Fruit fly (Drosophila melanogaster): ENCODE results near the gene Cpr72Eb.

The Cpr72Eb gene

DNA sequence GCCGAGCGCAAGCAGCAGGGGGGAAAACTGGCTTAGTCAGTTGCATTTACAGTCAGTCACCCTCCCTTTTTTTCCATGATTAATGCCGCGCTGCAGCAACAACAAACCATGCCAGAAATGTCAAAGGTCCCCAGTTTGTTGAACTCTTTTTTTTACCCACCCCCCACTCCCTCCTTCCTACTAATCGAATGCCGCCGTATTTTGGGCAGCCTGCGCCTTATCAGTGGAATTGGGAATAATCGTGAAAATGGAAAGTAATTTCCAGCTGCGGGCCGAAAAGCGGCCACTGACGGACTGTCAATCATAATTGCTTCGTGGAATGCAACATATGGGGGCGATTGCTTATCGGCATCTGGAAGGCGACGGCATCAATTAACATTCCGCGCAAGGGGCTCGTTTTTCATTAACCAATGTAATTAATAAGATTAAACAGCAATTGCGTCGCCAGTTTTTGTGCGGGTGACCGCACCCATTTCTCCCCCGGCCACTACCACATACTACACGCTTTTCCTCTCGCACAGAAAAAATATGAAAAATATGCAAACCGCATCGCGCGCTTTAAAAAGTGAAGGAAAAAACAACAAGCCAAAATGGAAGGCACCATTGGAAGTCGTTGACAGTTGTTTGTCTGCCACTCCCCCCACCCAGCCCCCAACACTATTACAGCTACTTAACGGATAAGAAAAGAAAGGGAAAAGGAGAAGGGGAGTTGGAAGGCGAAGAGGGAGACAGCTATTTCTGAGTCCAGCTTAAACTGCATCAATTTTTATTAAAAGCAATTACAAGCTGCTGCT is 44.9 kb downstream of the Cpr72Eb start (continued):
- TF ChIP-seq sqz (GFP tag; optimal IDR thresholded peaks at IDR 0.05) (peak; percentile 89), Hr78 (GFP tag; optimal IDR thresholded peaks at IDR 0.05) (peak in 1 of 2 experiments; percentile 98), chinmo (GFP tag; IDR thresholded peaks at IDR 0.05; ENCODE audit: partially characterized antibody) (no peak), Sry-β (GFP tag; optimal IDR thresholded peaks at IDR 0.05) (no peak), hbn (GFP tag; IDR thresholded peaks at IDR 0.05; ENCODE audit: partially characterized antibody) (no peak), CG17328 (GFP tag; IDR thresholded peaks at IDR 0.05) (peak; percentile 3; the same call in 1 of the 2 replicates), MTF-1 (GFP tag; optimal IDR thresholded peaks at IDR 0.05; ENCODE audit: borderline replicate concordance) (no peak), dan (GFP tag; IDR thresholded peaks at IDR 0.05) (no peak), Spps (tag; optimal IDR thresholded peaks at IDR 0.05) (no peak), salm (tag; optimal IDR thresholded peaks at IDR 0.05) (peak; percentile 26), CG6854 (GFP tag; optimal IDR thresholded peaks at IDR 0.05) (no peak), grn (GFP tag; optimal IDR thresholded peaks at IDR 0.05) (peak; percentile 25), CG15514 (GFP tag; optimal IDR thresholded peaks at IDR 0.05) (no peak), CG17802 (tag; optimal IDR thresholded peaks at IDR 0.05) (no peak)

- TF ChIP-seq CG2199 (GFP tag; IDR thresholded peaks at IDR 0.05) (no peak), CG3995 (GFP tag; optimal IDR thresholded peaks at IDR 0.05) (no peak), CG13123 (GFP tag; optimal IDR thresholded peaks at IDR 0.05) (no peak), ci (GFP tag; IDR thresholded peaks at IDR 0.05) (0 out of 3 replicates have a peak, but pooled peaks have one; percentile 5), CG6791 (GFP tag; IDR thresholded peaks at IDR 0.05; ENCODE audit: partially characterized antibody) (0 out of 3 replicates have a peak, but pooled peaks have one; percentile 7), Neu2 (GFP tag; optimal IDR thresholded peaks at IDR 0.05; ENCODE audit: borderline replicate concordance) (no peak), sqz (GFP tag; optimal IDR thresholded peaks at IDR 0.05) (peak; percentile 31), nerfin-1 (tag; optimal IDR thresholded peaks at IDR 0.05) (no peak), ewg (GFP tag; optimal IDR thresholded peaks at IDR 0.05) (peak; percentile 94), Med (GFP tag) (peak; percentile 78), CG11093 (GFP tag; IDR thresholded peaks at IDR 0.05) (no peak), pho (GFP tag; optimal IDR thresholded peaks at IDR 0.05) (no peak), ab (GFP tag; optimal IDR thresholded peaks at IDR 0.05) (no peak), CG14965 (GFP tag; optimal IDR thresholded peaks at IDR 0.05; ENCODE audit: borderline replicate concordance) (no peak), peb (GFP tag; IDR thresholded peaks at IDR 0.05) (no peak), sd (tag; optimal IDR thresholded peaks at IDR 0.05) (peak; percentile 3), Dip3 (GFP tag; optimal IDR thresholded peaks at IDR 0.05) (no peak), Ets97D (GFP tag; optimal IDR thresholded peaks at IDR 0.05) (no peak), Dip2 (GFP tag; IDR thresholded peaks at IDR 0.05) (no peak), Bgb (GFP tag; IDR thresholded peaks at IDR 0.05; ENCODE audit: partially characterized antibody) (peak; percentile 21; the same call in 1 of the 2 replicates), CG4854 (GFP tag; optimal IDR thresholded peaks at IDR 0.05) (no peak), CG15479 (GFP tag; optimal IDR thresholded peaks at IDR 0.05) (peak; percentile 66), CG4360 (GFP tag; IDR thresholded peaks at IDR 0.05) (peak; percentile 23; the same call in 1 of the 2 replicates), Hsf (GFP tag; optimal IDR thresholded peaks at IDR 0.05) (no peak), scrt (GFP tag; optimal IDR thresholded peaks at IDR 0.05) (peak; percentile 63), CG6854 (GFP tag; optimal IDR thresholded peaks at IDR 0.05) (no peak), CG34422 (GFP tag; IDR thresholded peaks at IDR 0.05) (peak; percentile 29; the same call in 1 of the 3 replicates), crp (GFP tag; optimal IDR thresholded peaks at IDR 0.05) (no peak), corto (GFP tag; optimal IDR thresholded peaks at IDR 0.05) (peak; percentile 65), slou (GFP tag; optimal IDR thresholded peaks at IDR 0.05) (no peak), CG12769 (tag; optimal IDR thresholded peaks at IDR 0.05) (no peak), cad (GFP tag; optimal IDR thresholded peaks at IDR 0.05) (peak; percentile 63), CG32532 (GFP tag; IDR thresholded peaks at IDR 0.05) (no peak)
These were observed 45.8 kb downstream of the Cpr72Eb start for dm6 chr3L:16410234-16411119.
